Fruit fly (Drosophila melanogaster) whole organism, embryonic: ENCODE results near the gene CG11617.

Experiments
- BtbVII ChIP-seq: fragments of 200-800 bp; sonication (Bioruptor generic); optimal IDR thresholded peaks from 3 replicates; lab custom pipeline; 2017; ENCODE audit warnings: missing biosample characterization, mild to moderate bottlenecking, missing genetic modification characterization
- CG10565 ChIP-seq: fragments of 200-800 bp; sonication (Bioruptor generic); optimal IDR thresholded peaks from 3 replicates; lab custom pipeline; 2016; ENCODE audit warnings: missing biosample characterization, mild to moderate bottlenecking, missing genetic modification characterization
- CG10979 ChIP-seq: fragments of 200-800 bp; sonication (Bioruptor generic); optimal IDR thresholded peaks from 2 replicates; lab custom pipeline; 2018; ENCODE audit warnings: missing biosample characterization, mild to moderate bottlenecking, missing genetic modification characterization, moderate library complexity
- CG12744 ChIP-seq: fragments of 200-800 bp; sonication (Bioruptor generic); optimal IDR thresholded peaks from 2 replicates; lab custom pipeline; 2016; ENCODE audit warnings: missing biosample characterization, missing genetic modification characterization
- CG13287 ChIP-seq: fragments of 200-800 bp; sonication (Bioruptor generic); IDR thresholded peaks from 2 replicates; pipeline ENCODE4 v1.3.6; 2022; ENCODE audit warnings: missing biosample characterization, missing genetic modification characterization; ENCODE audit not compliant: partially characterized antibody
- CG14014 ChIP-seq: fragments of 200-800 bp; sonication (Bioruptor generic); IDR thresholded peaks from 2 replicates; pipeline ENCODE4 v1.3.6; 2022; ENCODE audit warnings: missing biosample characterization, missing genetic modification characterization
- CG15073 ChIP-seq: fragments of 200-800 bp; sonication (Bioruptor generic); optimal IDR thresholded peaks from 2 replicates; lab custom pipeline; 2016; ENCODE audit warnings: missing biosample characterization, missing genetic modification characterization
- CG1529 ChIP-seq: fragments of 200-800 bp; sonication (Bioruptor generic); optimal IDR thresholded peaks from 3 replicates; lab custom pipeline; 2018; ENCODE audit warnings: missing biosample characterization, missing genetic modification characterization
- CG15601 ChIP-seq: fragments of 200-800 bp; sonication (Bioruptor generic); optimal IDR thresholded peaks from 3 replicates; lab custom pipeline; 2019; ENCODE audit warnings: missing biosample characterization, mild to moderate bottlenecking, missing genetic modification characterization, moderate library complexity
- CG17912 ChIP-seq: fragments of 200-800 bp; sonication (Bioruptor generic); optimal IDR thresholded peaks from 2 replicates; lab custom pipeline; 2018; ENCODE audit warnings: missing biosample characterization, mild to moderate bottlenecking, missing genetic modification characterization
- CG18476 ChIP-seq: fragments of 200-800 bp; sonication (Bioruptor generic); optimal IDR thresholded peaks from 2 replicates; lab custom pipeline; 2016; ENCODE audit warnings: missing biosample characterization, mild to moderate bottlenecking, missing genetic modification characterization
- CG2199 ChIP-seq: fragments of 200-800 bp; sonication (Bioruptor generic); IDR thresholded peaks from 3 replicates; pipeline ENCODE4 v1.3.6; 2022; ENCODE audit warnings: missing biosample characterization, missing genetic modification characterization
- CG30020 ChIP-seq: fragments of 200-800 bp; optimal IDR thresholded peaks from 2 replicates; lab custom pipeline; 2019; ENCODE audit warnings: missing biosample characterization, mild to moderate bottlenecking, missing genetic modification characterization, moderate library complexity
- CG3065 ChIP-seq: fragments of 200-800 bp; sonication (Bioruptor generic); optimal IDR thresholded peaks from 2 replicates; lab custom pipeline; 2016; ENCODE audit warnings: missing biosample characterization, missing genetic modification characterization
- CG31441 ChIP-seq: fragments of 200-800 bp; sonication (Bioruptor generic); IDR thresholded peaks from 2 replicates; pipeline ENCODE4 v1.3.6; 2022; ENCODE audit warnings: missing biosample characterization, missing genetic modification characterization
- CG34224 ChIP-seq: fragments of 200-800 bp; sonication (Bioruptor generic); IDR thresholded peaks from 3 replicates; pipeline ENCODE4 v1.3.6; 2022; ENCODE audit warnings: missing biosample characterization, missing genetic modification characterization; ENCODE audit not compliant: partially characterized antibody
- CG43689 ChIP-seq: fragments of 200-800 bp; sonication (Bioruptor generic); IDR thresholded peaks from 2 replicates; pipeline ENCODE4 v1.3.6; 2022; ENCODE audit warnings: missing biosample characterization, missing genetic modification characterization
- CG4404 ChIP-seq: fragments of 200-800 bp; sonication (Bioruptor generic); IDR thresholded peaks from 2 replicates; pipeline ENCODE4 v1.3.6; 2022; ENCODE audit warnings: missing biosample characterization, missing genetic modification characterization
- CG4424 ChIP-seq: fragments of 200-800 bp; sonication (Bioruptor generic); optimal IDR thresholded peaks from 3 replicates; lab custom pipeline; 2016; ENCODE audit warnings: missing biosample characterization, missing genetic modification characterization
- CG4707 ChIP-seq: fragments of 200-800 bp; sonication (Bioruptor generic); optimal IDR thresholded peaks from 2 replicates; lab custom pipeline; 2018; ENCODE audit warnings: missing biosample characterization, mild to moderate bottlenecking, missing genetic modification characterization, moderate library complexity
- CG5180 ChIP-seq: fragments of 200-800 bp; sonication (Bioruptor generic); optimal IDR thresholded peaks from 3 replicates; lab custom pipeline; 2017; ENCODE audit warnings: missing biosample characterization, missing genetic modification characterization, mild to moderate bottlenecking, moderate library complexity, missing genetic modification reagents
- CG7987 ChIP-seq: fragments of 200-800 bp; sonication (Bioruptor generic); optimal IDR thresholded peaks from 2 replicates; lab custom pipeline; 2018; ENCODE audit warnings: missing biosample characterization, mild to moderate bottlenecking, missing genetic modification characterization, moderate library complexity
- CG9215 ChIP-seq: fragments of 200-800 bp; sonication (Bioruptor generic); IDR thresholded peaks from 2 replicates; pipeline ENCODE4 v1.3.6; 2022; ENCODE audit warnings: missing biosample characterization, missing genetic modification characterization
- CTCF ChIP-seq: fragments of 200-800 bp; sonication (Bioruptor generic); optimal IDR thresholded peaks from 2 replicates; lab custom pipeline; 2017; ENCODE audit warnings: missing biosample characterization, mild to moderate bottlenecking, missing genetic modification characterization, moderate library complexity
- Camta ChIP-seq: fragments of 200-800 bp; sonication (Bioruptor generic); optimal IDR thresholded peaks from 2 replicates; lab custom pipeline; 2016; ENCODE audit warnings: missing biosample characterization, missing genetic modification characterization
- Elba2 ChIP-seq: fragments of 200-800 bp; sonication (Bioruptor generic); optimal IDR thresholded peaks from 3 replicates; lab custom pipeline; 2016; ENCODE audit warnings: missing biosample characterization, missing genetic modification characterization
- Hand ChIP-seq: fragments of 200-800 bp; sonication (Bioruptor generic); optimal IDR thresholded peaks from 2 replicates; lab custom pipeline; 2017; ENCODE audit warnings: mild to moderate bottlenecking, missing biosample characterization, missing genetic modification reagents, missing genetic modification characterization
- MESR4 ChIP-seq: fragments of 200-800 bp; sonication (Bioruptor generic); optimal IDR thresholded peaks from 2 replicates; lab custom pipeline; 2018; ENCODE audit warnings: missing biosample characterization, mild to moderate bottlenecking, missing genetic modification characterization, moderate library complexity
- Max ChIP-seq: fragments of 200-800 bp; sonication (Bioruptor generic); optimal IDR thresholded peaks from 2 replicates; lab custom pipeline; 2016; ENCODE audit warnings: missing biosample characterization, mild to moderate bottlenecking, missing genetic modification characterization
- Ptx1 ChIP-seq: fragments of 200-800 bp; sonication (Bioruptor generic); IDR thresholded peaks from 2 replicates; pipeline ENCODE4 v1.3.6; 2022; ENCODE audit warnings: missing biosample characterization, missing genetic modification characterization
- Sox102F ChIP-seq: fragments of 200-800 bp; sonication (Bioruptor generic); optimal IDR thresholded peaks from 2 replicates; lab custom pipeline; 2018; ENCODE audit warnings: missing biosample characterization, mild to moderate bottlenecking, missing genetic modification characterization, moderate library complexity
- Sry-δ ChIP-seq: fragments of 200-800 bp; sonication (Bioruptor generic); optimal IDR thresholded peaks from 2 replicates; lab custom pipeline; 2016; ENCODE audit warnings: missing biosample characterization, missing genetic modification characterization
- TFAM ChIP-seq: fragments of 200-800 bp; sonication (Bioruptor generic); optimal IDR thresholded peaks from 2 replicates; lab custom pipeline; 2017; ENCODE audit warnings: missing biosample characterization, missing genetic modification characterization, inconsistent platforms
- ab ChIP-seq: fragments of 200-800 bp; sonication (Bioruptor generic); optimal IDR thresholded peaks from 2 replicates; lab custom pipeline; 2016; ENCODE audit warnings: missing biosample characterization, missing genetic modification characterization
- amos ChIP-seq: fragments of 200-800 bp; sonication (Bioruptor generic); IDR thresholded peaks from 2 replicates; pipeline ENCODE4 v1.3.6; 2022; ENCODE audit warnings: missing biosample characterization, missing genetic modification characterization; ENCODE audit not compliant: partially characterized antibody
- aop ChIP-seq: fragments of 200-800 bp; sonication (Bioruptor generic); IDR thresholded peaks from 2 replicates; pipeline ENCODE4 v1.3.6; 2022; ENCODE audit warnings: missing biosample characterization, missing genetic modification characterization
- cas ChIP-seq: fragments of 200-800 bp; sonication (Bioruptor generic); IDR thresholded peaks from 2 replicates; pipeline ENCODE4 v1.3.6; 2022; ENCODE audit warnings: missing biosample characterization, missing genetic modification characterization
- crol ChIP-seq: fragments of 200-800 bp; sonication (Bioruptor generic); IDR thresholded peaks from 2 replicates; pipeline ENCODE4 v1.3.6; 2022; ENCODE audit warnings: missing biosample characterization, missing genetic modification characterization
- fru ChIP-seq: fragments of >200 bp; optimal IDR thresholded peaks from 2 replicates; lab custom pipeline; 2017
- luna ChIP-seq: fragments of 200-800 bp; sonication (Bioruptor generic); optimal IDR thresholded peaks from 2 replicates; lab custom pipeline; 2016; ENCODE audit warnings: missing biosample characterization, missing genetic modification characterization
- maf-S ChIP-seq: fragments of 200-800 bp; sonication (Bioruptor generic); optimal IDR thresholded peaks from 2 replicates; lab custom pipeline; 2016; ENCODE audit warnings: missing biosample characterization, missing genetic modification characterization
- nerfin-1 ChIP-seq: fragments of 200-800 bp; sonication (Bioruptor generic); optimal IDR thresholded peaks from 3 replicates; lab custom pipeline; 2019; ENCODE audit warnings: missing biosample characterization, mild to moderate bottlenecking, missing genetic modification characterization, moderate library complexity
- phol ChIP-seq: fragments of 200-800 bp; sonication (Bioruptor generic); optimal IDR thresholded peaks from 3 replicates; lab custom pipeline; 2018; ENCODE audit warnings: missing biosample characterization, mild to moderate bottlenecking, missing genetic modification characterization, moderate library complexity
- rib ChIP-seq: fragments of 200-800 bp; sonication (Bioruptor generic); IDR thresholded peaks from 2 replicates; pipeline ENCODE4 v1.3.6; 2022; ENCODE audit warnings: missing biosample characterization, missing genetic modification characterization
- ro ChIP-seq: fragments of 200-800 bp; sonication (Bioruptor generic); IDR thresholded peaks from 2 replicates; pipeline ENCODE4 v1.3.6; 2022; ENCODE audit warnings: missing biosample characterization, missing genetic modification characterization
- sc ChIP-seq, 3 experiments: fragments of >200 bp in 2 of 3; fragments of 200-800 bp in 1 of 3; sonication (Bioruptor generic) in 1 of 3; optimal IDR thresholded peaks; 2 replicates in 2 of 3; 3 replicates in 1 of 3; lab custom pipeline; 2017; ENCODE audit warnings: mild to moderate bottlenecking in 1 of 3, missing biosample characterization in 1 of 3, missing genetic modification characterization in 1 of 3, missing genetic modification reagents in 1 of 3
- sens ChIP-seq: fragments of 200-800 bp; sonication (Bioruptor generic); peaks from one replicate; lab custom pipeline; 2016; ENCODE audit warnings: missing biosample characterization, missing genetic modification characterization
- sim ChIP-seq: fragments of 200-800 bp; sonication (Bioruptor generic); IDR thresholded peaks from 2 replicates; pipeline ENCODE4 v1.3.6; 2022; ENCODE audit warnings: missing biosample characterization, missing genetic modification characterization
- sisA ChIP-seq: fragments of 200-800 bp; sonication (Bioruptor generic); IDR thresholded peaks from 2 replicates; pipeline ENCODE4 v1.3.6; 2022; ENCODE audit warnings: missing biosample characterization, missing genetic modification characterization
- tll ChIP-seq, 2 experiments: fragments of 200-800 bp in 1 of 2; fragments of >200 bp in 1 of 2; sonication (Bioruptor generic) in 1 of 2; optimal IDR thresholded peaks; 2 replicates each; lab custom pipeline; 2017 to 2019; ENCODE audit warnings: missing biosample characterization in 2 of 2, missing genetic modification characterization in 2 of 2, mild to moderate bottlenecking in 1 of 2, moderate library complexity in 1 of 2
- vfl ChIP-seq: fragments of 200-800 bp; sonication (Bioruptor generic); optimal IDR thresholded peaks from 2 replicates; lab custom pipeline; 2016; ENCODE audit warnings: missing biosample characterization, missing genetic modification characterization

CG11617 gene

DNA sequence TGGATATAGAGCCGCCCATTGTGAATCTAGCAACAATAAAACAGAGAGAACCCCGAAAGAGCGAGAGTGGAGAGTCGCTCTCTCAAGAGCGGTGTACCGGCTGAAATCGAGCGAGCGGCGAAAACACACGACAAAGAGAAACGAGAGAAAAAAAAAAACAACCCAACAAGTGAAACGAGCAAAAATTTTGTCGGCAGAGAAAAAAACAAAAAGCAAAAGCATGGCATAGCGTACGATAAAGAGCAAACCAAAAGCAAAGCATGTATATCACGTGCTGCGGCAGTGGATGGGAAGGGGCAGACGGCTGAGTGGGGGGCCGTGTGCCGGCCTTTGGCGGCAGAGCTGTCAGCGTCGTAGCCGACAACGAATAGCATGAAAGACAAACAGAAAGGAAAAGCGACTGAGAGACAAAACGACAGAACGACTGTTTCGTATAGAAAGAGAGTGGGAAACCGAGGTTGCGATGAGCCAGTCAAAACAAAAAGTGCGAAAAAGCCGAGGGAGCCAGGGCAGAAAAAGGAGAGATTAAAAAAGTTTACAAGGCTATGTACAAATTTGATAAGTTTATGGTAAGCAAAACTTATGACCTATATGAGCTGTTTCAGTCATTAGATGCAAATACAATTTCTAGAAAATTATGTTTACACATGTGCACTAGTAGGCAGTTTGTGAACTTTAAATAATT, 39.7 kb upstream of the CG11617 start (continued):
- TF ChIP-seq Hand (GFP tag; lab: Kevin White, UChicago): no peak
- no peak; the same call in 1 of the 2 replicates for TF ChIP-seq amos (GFP tag; lab: Robert Waterston, UW)
- TF ChIP-seq sisA (GFP tag; lab: Robert Waterston, UW): no peak
- peak; percentile 89; the same call in 1 of the 2 replicates for TF ChIP-seq rib (GFP tag; lab: Robert Waterston, UW)
- no peak for TF ChIP-seq CG4404 (GFP tag; lab: Robert Waterston, UW)
- no peak for TF ChIP-seq CG43689 (GFP tag; lab: Robert Waterston, UW)
- TF ChIP-seq sim (GFP tag; lab: Robert Waterston, UW): no peak
- no peak for TF ChIP-seq Elba2 (GFP tag; lab: Kevin White, UChicago)
- no peak for TF ChIP-seq CG1529 (GFP tag; lab: Kevin White, UChicago)
- TF ChIP-seq crol: peak; percentile 96
- TF ChIP-seq luna (GFP tag; lab: Kevin White, UChicago): no peak
- TF ChIP-seq CG30020: no peak
- no peak for TF ChIP-seq TFAM (GFP tag; lab: Kevin White, UChicago)
- peak; percentile 49; the same call in 2 of the 3 replicates for TF ChIP-seq CG34224 (GFP tag; lab: Robert Waterston, UW)
- TF ChIP-seq CG2199: 0 out of 3 replicates have a peak, but pooled peaks have one; percentile 37
- peak; percentile 89 for TF ChIP-seq CG7987 (GFP tag; lab: Kevin White, UChicago)
- no peak for TF ChIP-seq Camta (GFP tag; lab: Kevin White, UChicago)
- no peak for TF ChIP-seq tll (GFP tag; optimal IDR thresholded peaks at IDR 0.05; lab: Kevin White, UChicago)
- no peak for TF ChIP-seq CG10565 (GFP tag; lab: Kevin White, UChicago)
- no peak for TF ChIP-seq sens (GFP tag; lab: Kevin White, UChicago)
- no peak for TF ChIP-seq ab (GFP tag; lab: Kevin White, UChicago)
- TF ChIP-seq MESR4 (GFP tag; lab: Kevin White, UChicago): no peak
- no peak for TF ChIP-seq CG18476 (GFP tag; lab: Kevin White, UChicago)
- no peak for TF ChIP-seq CG12744 (GFP tag; lab: Kevin White, UChicago)
- no peak for TF ChIP-seq maf-S (GFP tag; lab: Kevin White, UChicago)
- TF ChIP-seq BtbVII (GFP tag; lab: Kevin White, UChicago): no peak
- TF ChIP-seq CG4707 (GFP tag; lab: Kevin White, UChicago): no peak
- TF ChIP-seq CTCF: no peak
- TF ChIP-seq CG13287 (GFP tag; lab: Robert Waterston, UW): peak; percentile 67
- no peak for TF ChIP-seq CG9215 (GFP tag; lab: Robert Waterston, UW)
- TF ChIP-seq CG5180: no peak
- TF ChIP-seq CG14014 (GFP tag; lab: Robert Waterston, UW): peak; percentile 36; the same call in 1 of the 2 replicates
- no peak for TF ChIP-seq Sry-δ (GFP tag; lab: Kevin White, UChicago)
- peak; percentile 49 for TF ChIP-seq Max
- no peak for TF ChIP-seq CG3065
- no peak for TF ChIP-seq aop (GFP tag; lab: Robert Waterston, UW)
- TF ChIP-seq CG15601 (tag; lab: Kevin White, UChicago): no peak
- TF ChIP-seq sc (optimal IDR thresholded peaks at IDR 0.05; lab: Kevin White, UChicago): no peak
- TF ChIP-seq sc (GFP tag; optimal IDR thresholded peaks at IDR 0.05; lab: Kevin White, UChicago): no peak
- TF ChIP-seq vfl (GFP tag; lab: Kevin White, UChicago): no peak
- no peak for TF ChIP-seq phol (tag; lab: Kevin White, UChicago)
- TF ChIP-seq fru (lab: Kevin White, UChicago): peak; percentile 33
- no peak for TF ChIP-seq Sox102F (GFP tag; lab: Kevin White, UChicago)
- TF ChIP-seq ro: no peak
- TF ChIP-seq CG31441 (GFP tag; lab: Robert Waterston, UW): no peak
- TF ChIP-seq nerfin-1 (tag; lab: Kevin White, UChicago): peak; percentile 46
- no peak for TF ChIP-seq CG10979
- TF ChIP-seq CG15073: no peak
- no peak for TF ChIP-seq Ptx1 (GFP tag; lab: Robert Waterston, UW)
- TF ChIP-seq CG4424 (GFP tag; lab: Kevin White, UChicago): no peak
- TF ChIP-seq cas (GFP tag; lab: Robert Waterston, UW): no peak
- TF ChIP-seq CG17912: no peak
